Worm (Caenorhabditis elegans): ENCODE results near the gene T07G12.2.
A peak's percentile ranks its signal among the peaks of the same experiment; 100 is the strongest.

The T07G12.2 gene

DNA sequence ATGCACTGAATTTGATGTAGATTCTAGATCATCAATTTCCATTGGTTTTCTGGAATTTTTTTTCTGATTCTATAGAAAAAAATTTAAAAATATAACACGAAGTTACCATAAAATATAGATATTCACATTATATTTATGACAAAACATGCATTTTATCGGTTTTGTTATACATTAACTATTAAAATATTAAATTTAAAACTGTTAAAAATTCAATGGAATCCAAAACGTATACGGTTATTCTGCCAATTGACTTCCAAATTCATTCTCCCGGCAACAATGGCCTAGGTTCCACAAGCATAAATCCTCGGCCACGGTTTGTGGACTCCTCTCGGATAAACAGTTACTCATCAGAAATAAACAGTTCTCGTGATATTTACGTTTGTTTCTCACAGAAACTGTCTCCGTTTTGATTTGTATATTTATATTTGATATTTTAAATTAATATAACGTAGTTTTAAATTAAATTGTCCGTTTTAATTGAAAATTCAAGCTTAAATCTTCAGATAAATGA is 46.8 kb upstream of the T07G12.2 start, which contains the start of the genes F01D4.5 and ced-5 (continued):
- TF ChIP-seq ceh-9 (tag; optimal IDR thresholded peaks at IDR 0.05), result no peak
- peak; percentile 85 for TF ChIP-seq tbx-7 (tag; optimal IDR thresholded peaks at IDR 0.05)
- TF ChIP-seq sox-2 (GFP tag; IDR thresholded peaks at IDR 0.05), result no peak
- no peak for TF ChIP-seq pha-2 (tag; optimal IDR thresholded peaks at IDR 0.05)
- TF ChIP-seq dve-1 (tag; optimal IDR thresholded peaks at IDR 0.05), result no peak
- peak; percentile 53 for TF ChIP-seq unc-86 (tag; optimal IDR thresholded peaks at IDR 0.05)
- no peak for TF ChIP-seq hlh-30 (tag; optimal IDR thresholded peaks at IDR 0.05; ENCODE audit: insufficient read depth)
- no peak for TF ChIP-seq sdc-2 (tag; optimal IDR thresholded peaks at IDR 0.05)
- peak; percentile 19 for TF ChIP-seq syd-9 (tag; optimal IDR thresholded peaks at IDR 0.05)
- TF ChIP-seq ceh-24 (tag; optimal IDR thresholded peaks at IDR 0.05), result no peak
- TF ChIP-seq elt-4 (tag; optimal IDR thresholded peaks at IDR 0.05), result no peak
- TF ChIP-seq hlh-6 (tag; optimal IDR thresholded peaks at IDR 0.05), result peak; percentile 26
- peak; percentile 58 for TF ChIP-seq ztf-16 (tag; optimal IDR thresholded peaks at IDR 0.05)
- peak; percentile 38 for TF ChIP-seq pqm-1 (tag; optimal IDR thresholded peaks at IDR 0.05)
- TF ChIP-seq mec-3 (tag; optimal IDR thresholded peaks at IDR 0.05; ENCODE audit: borderline replicate concordance), result no peak
- TF ChIP-seq elt-2 (tag; optimal IDR thresholded peaks at IDR 0.05), result peak; percentile 79
- no peak for TF ChIP-seq T23F11.4 (GFP tag; optimal IDR thresholded peaks at IDR 0.05)
- TF ChIP-seq hlh-8 (tag; optimal IDR thresholded peaks at IDR 0.05), result peak; percentile 78
- no peak for TF ChIP-seq ceh-45 (GFP tag; IDR thresholded peaks at IDR 0.05)
- TF ChIP-seq madf-2 (tag; optimal IDR thresholded peaks at IDR 0.05), result no peak
- no peak for TF ChIP-seq dmd-4 (tag; optimal IDR thresholded peaks at IDR 0.05; ENCODE audit: borderline replicate concordance)
- no peak for TF ChIP-seq hlh-13 (GFP tag; optimal IDR thresholded peaks at IDR 0.05)
- peak; percentile 90 for TF ChIP-seq C08G9.2 (tag; optimal IDR thresholded peaks at IDR 0.05)
- TF ChIP-seq zip-5 (tag; optimal IDR thresholded peaks at IDR 0.05), result peak; percentile 87
- no peak for TF ChIP-seq unc-3 (GFP tag; conservative IDR thresholded peaks at IDR 0.05)
- TF ChIP-seq unc-3 (tag; optimal IDR thresholded peaks at IDR 0.05), result no peak
- no peak for TF ChIP-seq ceh-18 (tag; optimal IDR thresholded peaks at IDR 0.05)
- TF ChIP-seq gmeb-2 (tag; optimal IDR thresholded peaks at IDR 0.05), result peak; percentile 15
- TF ChIP-seq C38D4.7 (GFP tag; optimal IDR thresholded peaks at IDR 0.05), result no peak
- peak; percentile 91 for TF ChIP-seq ceh-31 (tag; optimal IDR thresholded peaks at IDR 0.05)
- no peak for TF ChIP-seq pha-4 (tag; optimal IDR thresholded peaks at IDR 0.05)
- peak; percentile 17 for TF ChIP-seq unc-42 (tag; optimal IDR thresholded peaks at IDR 0.05)
- TF ChIP-seq nhr-11 (tag; optimal IDR thresholded peaks at IDR 0.05), result no peak
- TF ChIP-seq ceh-6 (GFP tag; optimal IDR thresholded peaks at IDR 0.05), result no peak
- no peak for TF ChIP-seq ceh-22 (tag; optimal IDR thresholded peaks at IDR 0.05)
- TF ChIP-seq ceh-19 (GFP tag; optimal IDR thresholded peaks at IDR 0.05), result peak; percentile 26
- no peak for TF ChIP-seq ama-1 (optimal IDR thresholded peaks at IDR 0.05)
- no peak for TF ChIP-seq ceh-48 (tag; optimal IDR thresholded peaks at IDR 0.05)
- peak; percentile 42 for TF ChIP-seq ahr-1 (tag; optimal IDR thresholded peaks at IDR 0.05)
- no peak for TF ChIP-seq sox-4 (tag; optimal IDR thresholded peaks at IDR 0.05)
- no peak for TF ChIP-seq npax-4 (tag; optimal IDR thresholded peaks at IDR 0.05)

DNA sequence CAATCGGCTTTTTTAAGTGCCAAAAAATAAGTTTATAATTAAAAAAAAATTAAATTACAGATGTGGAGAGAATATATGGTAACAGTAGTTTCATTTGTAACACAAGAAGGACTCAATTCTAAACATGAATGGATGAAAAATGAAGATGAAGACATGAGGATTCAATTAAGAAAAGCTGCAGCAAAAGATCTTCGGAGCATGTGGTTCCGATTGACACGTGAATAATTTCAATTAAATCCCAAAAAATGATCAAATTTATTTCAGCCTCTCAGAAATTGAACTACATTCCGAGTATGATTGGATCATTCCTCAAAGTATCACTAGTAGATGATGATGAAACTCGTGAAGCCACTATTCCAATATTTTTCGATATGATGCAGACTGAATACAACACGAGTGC is 41.1 kb upstream of the T07G12.2 start:
- no peak for TF ChIP-seq ceh-22 (tag; optimal IDR thresholded peaks at IDR 0.05)
- TF ChIP-seq hlh-8 (tag; optimal IDR thresholded peaks at IDR 0.05), result peak; percentile 3

DNA sequence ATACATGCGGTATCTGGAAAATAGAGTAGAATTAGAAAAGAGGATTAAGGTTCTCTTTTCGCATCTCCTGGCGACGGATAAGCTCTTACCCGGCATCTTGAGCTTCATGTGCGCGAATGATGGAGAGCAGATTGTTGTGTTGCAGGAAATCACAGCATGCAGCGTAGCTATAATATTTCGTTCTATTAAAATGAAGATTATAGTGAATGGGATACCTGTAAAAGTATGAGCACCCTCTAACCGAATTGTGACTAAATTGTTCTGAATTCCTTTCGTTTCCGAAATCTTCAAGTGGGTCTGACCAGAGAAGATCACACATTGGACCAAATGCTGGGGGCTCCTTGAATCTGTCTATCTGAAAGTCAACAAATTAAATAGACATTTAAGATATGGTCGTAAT is 32.1 kb upstream of the T07G12.2 start:
- TF ChIP-seq ets-4 (tag; optimal IDR thresholded peaks at IDR 0.05), result no peak
